Worm (Caenorhabditis elegans): Measurements from ENCODE around the gene polh-1.

The polh-1 gene

DNA sequence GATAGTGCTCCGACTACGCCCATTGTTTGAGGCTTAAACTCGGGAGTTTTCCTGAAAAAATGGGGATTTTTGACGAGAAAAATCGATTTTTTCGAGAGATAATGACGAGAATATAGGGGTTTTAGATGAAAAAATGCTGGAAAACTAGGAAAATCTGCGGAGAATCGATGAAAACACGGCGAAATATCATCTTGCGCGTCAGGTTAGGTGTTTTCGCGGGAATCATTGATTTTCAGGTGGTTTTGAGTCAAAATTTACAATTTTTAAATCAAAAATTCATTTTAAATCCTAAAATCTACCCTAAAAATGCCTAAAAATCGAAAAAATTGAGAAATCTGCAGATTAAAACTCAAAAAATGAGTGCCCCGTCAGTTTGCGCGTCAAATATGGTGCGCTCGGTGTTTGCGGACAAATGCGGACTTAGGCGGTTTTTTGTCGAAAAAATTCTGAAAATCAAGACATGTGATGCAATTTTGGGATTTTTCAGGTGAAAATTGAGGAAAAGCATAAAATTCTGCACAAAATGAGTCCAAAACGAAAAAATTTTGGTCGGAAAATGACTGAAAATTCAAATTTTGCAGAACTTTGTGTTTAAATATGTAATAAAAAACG lies 11.9 kb upstream of the polh-1 start, which contains the start of gene mboa-6:
Gene mboa-6, minus strand, starts transcription at position 51 of the 612 bp plus-strand sequence.
- TF ChIP-seq W03F9.2 (tag; optimal IDR thresholded peaks at IDR 0.05) (no peak), dao-5 (tag; optimal IDR thresholded peaks at IDR 0.05) (no peak), him-1 (tag; optimal IDR thresholded peaks at IDR 0.05) (no peak)

DNA sequence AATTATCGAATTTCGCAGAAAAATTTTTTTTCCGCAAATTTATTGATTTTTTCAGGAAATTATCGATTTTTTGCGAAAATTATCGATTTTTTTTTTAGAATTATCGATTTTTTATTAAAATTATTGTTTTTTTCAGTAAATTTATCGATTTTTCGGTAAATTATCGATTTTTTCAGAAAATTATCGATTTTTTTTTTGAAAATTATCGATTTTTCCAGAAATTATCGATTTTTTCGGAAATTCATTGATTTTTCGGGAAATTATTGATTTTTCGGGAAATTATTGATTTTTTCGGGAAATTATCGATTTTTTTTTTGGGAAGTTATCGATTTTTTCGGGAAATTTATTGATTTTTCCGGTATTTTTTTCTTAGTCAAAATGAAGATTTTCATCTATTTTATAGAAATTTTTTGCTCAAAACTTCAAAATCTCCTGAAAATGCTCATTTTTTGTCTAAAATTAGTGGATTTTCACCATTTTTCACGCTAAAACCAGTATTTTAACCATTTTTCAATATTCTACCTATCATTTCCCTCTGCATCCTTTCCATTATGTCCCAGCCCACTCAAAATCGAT lies 5.5 kb upstream of the polh-1 start:
- TF ChIP-seq him-1 (tag; optimal IDR thresholded peaks at IDR 0.05) (no peak), W03F9.2 (tag; optimal IDR thresholded peaks at IDR 0.05) (no peak), dao-5 (tag; optimal IDR thresholded peaks at IDR 0.05) (no peak)

DNA sequence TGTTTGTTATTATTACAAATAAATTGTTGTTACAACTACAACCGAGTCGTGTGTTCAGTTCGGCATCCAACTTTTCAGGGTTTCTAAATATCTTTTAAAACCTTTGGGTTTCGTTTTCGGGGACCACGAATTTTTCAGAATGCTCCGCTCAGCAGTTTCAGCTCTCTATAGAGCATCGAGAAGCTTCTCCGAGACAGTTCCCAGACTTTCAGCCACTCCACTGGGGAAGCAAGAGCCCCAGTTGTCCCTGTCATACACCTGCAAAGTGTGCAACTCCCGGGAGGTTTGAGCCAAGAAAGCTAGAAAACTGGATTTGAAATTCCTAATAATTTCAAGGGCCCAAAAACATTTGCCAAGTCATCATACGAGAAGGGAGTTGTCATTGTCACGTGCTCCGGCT lies 1.3 kb upstream of the polh-1 start, which contains the start of gene F53A3.7:
Gene F53A3.7, plus strand, starts transcription at position 139 of the 400 bp plus-strand sequence.
- TF ChIP-seq dao-5 (tag; optimal IDR thresholded peaks at IDR 0.05) = no peak
- TF ChIP-seq him-1 (tag; optimal IDR thresholded peaks at IDR 0.05) = no peak
- no peak for TF ChIP-seq W03F9.2 (tag; optimal IDR thresholded peaks at IDR 0.05)

DNA sequence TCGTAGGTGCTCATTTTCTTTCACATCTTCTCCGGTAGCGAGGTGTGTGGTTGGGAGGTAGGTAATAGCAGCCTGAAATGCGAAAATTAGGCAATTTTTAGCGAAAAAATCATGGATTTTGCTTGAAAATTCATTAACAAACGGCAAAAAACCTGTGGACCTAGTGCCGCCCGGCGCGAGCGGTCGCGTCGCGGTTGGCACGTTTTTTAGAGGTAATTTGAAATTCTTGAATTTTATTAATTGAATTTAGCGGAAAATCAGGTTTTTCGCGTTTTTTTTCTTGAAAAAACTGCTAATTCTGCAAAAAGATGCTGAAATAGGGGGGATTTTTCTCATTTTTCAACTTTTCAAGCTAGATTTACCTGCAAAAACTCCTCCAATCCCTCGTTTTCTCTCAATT lies 707 bp downstream of the polh-1 start:
- TF ChIP-seq W03F9.2 (tag; optimal IDR thresholded peaks at IDR 0.05) (no peak), dao-5 (tag; optimal IDR thresholded peaks at IDR 0.05) (no peak), him-1 (tag; optimal IDR thresholded peaks at IDR 0.05) (no peak)

DNA sequence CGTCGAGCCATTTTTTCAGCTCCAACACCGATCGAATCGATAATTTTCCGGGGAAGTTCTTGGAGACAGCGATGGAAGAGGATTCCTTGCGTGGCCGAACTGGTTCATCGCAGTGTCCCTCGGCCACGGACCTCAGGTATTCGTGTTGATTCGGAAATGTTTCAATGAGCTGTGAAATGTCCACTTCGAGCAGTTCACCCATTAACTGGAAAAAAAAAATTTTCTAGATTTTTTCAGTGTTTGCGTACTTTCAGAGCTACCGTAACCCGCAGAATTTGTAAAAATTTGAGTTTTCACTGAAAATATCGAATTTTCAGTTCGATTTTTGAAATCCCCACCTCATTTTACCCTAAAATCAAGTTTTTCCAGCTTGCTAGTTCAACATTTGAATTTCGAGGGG lies 2.2 kb downstream of the polh-1 start:
- TF ChIP-seq him-1 (tag; optimal IDR thresholded peaks at IDR 0.05) (no peak), W03F9.2 (tag; optimal IDR thresholded peaks at IDR 0.05) (no peak), dao-5 (tag; optimal IDR thresholded peaks at IDR 0.05) (no peak)

DNA sequence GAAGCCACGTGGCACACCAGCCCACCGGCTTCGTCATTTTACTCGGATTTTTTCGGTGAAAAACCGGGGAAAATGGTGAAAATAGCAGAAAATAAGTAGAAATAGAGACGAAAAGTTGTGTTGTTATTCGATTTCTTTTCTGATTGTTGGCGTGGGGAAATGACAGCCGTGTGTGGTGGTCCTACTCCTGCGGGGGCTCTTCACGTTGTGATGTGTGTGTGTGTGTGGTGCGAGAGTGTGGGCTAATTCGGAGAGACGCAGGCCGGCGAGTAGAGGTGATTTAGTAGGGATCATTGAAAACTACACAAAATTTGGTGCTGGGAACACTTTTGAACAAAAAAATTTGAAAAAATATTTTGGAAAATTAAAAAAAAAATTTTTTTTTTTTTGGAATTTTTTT lies 6.6 kb downstream of the polh-1 start, which contains the start of gene F53A3.1:
Gene F53A3.1, minus strand, starts transcription at position 150 of the 400 bp plus-strand sequence.
- TF ChIP-seq him-1 (tag; optimal IDR thresholded peaks at IDR 0.05) (no peak), dao-5 (tag; optimal IDR thresholded peaks at IDR 0.05) (no peak), W03F9.2 (tag; optimal IDR thresholded peaks at IDR 0.05) (no peak)

DNA sequence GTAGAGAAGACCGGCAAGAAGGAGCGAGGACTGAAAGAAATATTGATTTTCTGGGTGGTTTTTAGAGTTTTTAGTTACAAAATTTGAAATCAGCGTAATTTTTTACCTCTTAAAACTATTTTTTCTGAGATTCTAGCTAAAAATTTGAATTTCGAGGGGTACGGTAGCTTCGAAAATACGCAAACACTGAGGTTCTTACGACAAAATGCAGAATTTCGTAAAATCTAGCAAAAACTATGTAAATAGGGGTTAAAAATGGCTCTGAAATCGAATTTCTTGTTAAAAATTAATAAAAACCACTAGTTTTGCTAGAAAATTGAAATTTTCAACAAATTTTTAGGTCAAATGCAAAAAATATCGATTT lies 10.5 kb downstream of the polh-1 start:
- TF ChIP-seq him-1 (tag; optimal IDR thresholded peaks at IDR 0.05) (no peak), dao-5 (tag; optimal IDR thresholded peaks at IDR 0.05) (no peak), W03F9.2 (tag; optimal IDR thresholded peaks at IDR 0.05) (no peak)

DNA sequence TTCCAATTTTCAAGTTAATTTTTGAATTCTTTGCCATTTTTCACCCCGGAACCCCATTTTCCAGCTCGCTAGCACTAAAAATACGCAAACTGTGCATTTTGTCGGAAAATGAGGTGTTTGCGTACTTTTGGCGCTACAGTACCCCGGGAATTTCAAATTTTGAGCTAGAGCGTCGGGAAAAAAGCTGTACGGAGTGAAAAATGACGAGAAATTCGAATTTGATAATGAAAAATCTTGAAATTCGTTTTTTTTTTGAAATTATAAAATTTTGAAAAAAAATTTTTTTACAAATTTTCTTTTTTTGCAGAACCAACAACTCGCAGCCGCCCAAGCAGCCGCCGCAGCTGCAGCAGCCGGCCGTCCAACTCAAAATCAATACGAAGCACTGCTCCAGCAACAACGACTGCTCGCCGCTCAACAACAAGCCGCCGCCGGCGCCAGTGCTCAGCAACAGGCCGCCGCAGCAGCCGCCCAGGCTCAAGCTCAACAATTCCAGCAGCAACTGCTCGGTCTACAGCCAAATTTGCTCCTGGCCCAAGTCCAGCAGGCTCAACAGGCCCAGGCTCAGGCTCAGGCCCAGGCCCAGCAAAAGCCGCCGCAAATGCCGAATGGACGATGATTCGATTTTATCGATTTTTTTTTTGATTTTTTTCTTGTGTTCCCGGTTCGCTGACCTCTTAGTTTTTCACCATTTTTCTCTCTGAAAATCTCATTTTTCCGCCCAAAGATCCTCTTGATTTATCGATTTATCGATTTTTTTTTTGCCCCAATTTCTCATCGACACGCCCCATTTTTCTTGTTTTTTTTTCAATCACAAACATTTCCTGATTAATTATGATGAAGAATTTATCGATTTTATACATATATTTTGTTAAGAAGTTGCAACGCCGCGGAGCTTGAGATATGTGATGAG lies 11.1 kb downstream of the polh-1 start:
- TF ChIP-seq W03F9.2 (tag; optimal IDR thresholded peaks at IDR 0.05) = no peak
- TF ChIP-seq dao-5 (tag; optimal IDR thresholded peaks at IDR 0.05) = no peak
- no peak for TF ChIP-seq him-1 (tag; optimal IDR thresholded peaks at IDR 0.05)

DNA sequence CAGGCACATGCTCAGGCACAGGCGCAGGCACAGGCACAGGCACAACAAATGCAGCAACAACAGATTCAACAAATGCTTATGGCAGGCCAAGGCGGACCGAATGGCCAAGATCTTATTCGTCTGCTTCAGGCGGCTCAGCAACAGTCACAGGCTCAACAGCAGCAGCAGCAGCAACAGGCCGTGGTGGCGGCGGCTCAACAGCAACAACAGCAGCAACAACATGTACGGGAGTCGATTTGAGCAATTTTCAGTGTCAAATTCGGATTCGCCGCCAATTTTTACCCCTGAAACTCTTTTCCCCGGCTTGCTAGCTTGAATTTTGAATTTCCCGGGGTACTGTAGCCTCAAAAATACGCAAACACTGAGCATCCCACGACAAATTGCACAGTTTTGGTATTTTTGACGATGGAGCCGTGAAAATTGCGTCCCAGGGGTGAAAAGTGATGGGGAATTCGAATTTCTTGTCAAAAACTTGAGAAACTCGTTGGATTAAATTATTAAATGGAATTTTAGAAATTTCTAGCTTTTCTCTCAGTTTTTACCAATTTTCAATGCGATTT lies 12.1 kb downstream of the polh-1 start:
- no peak for TF ChIP-seq W03F9.2 (tag; optimal IDR thresholded peaks at IDR 0.05)
- TF ChIP-seq dao-5 (tag; optimal IDR thresholded peaks at IDR 0.05) = no peak

DNA sequence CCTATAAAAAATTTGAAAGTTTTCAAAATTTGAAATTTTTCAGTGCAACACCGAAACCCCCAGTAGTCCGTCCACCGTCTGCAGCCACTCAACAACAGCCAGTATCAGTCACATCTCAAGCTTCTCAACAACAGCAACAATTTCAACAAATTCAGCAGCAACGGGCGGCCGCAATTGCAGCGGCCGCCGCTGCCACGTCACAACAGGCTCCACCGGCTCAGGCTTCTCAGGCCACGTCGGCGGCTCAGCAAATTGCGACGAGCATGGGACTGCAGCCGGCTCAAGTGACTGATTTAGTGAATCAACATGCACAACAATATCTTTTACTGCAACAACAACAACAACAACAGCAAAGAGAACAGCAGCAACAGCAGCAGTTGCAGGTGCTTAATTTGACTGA lies 15.9 kb downstream of the polh-1 start:
- no peak for TF ChIP-seq W03F9.2 (tag; optimal IDR thresholded peaks at IDR 0.05)
- no peak for TF ChIP-seq him-1 (tag; optimal IDR thresholded peaks at IDR 0.05)
- no peak for TF ChIP-seq dao-5 (tag; optimal IDR thresholded peaks at IDR 0.05)

DNA sequence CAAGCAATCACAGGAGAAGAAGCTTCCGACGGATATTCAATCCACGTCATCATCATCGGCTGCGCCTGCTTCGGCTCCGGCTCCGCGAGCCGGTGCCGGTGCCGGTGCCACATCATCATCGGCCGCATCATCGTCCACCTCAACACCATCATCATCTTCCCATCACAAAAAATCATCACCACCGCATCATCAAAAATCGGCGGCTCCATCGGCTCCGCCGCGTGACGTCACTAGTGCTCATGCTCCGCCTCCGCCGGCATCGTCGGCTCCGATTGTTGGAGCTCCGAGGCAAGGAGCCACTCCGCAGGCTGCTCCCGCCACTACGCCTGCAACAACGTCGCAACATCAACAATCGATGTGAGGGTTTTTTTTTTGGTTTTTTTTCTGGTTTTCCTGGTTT lies 18.1 kb downstream of the polh-1 start:
- TF ChIP-seq him-1 (tag; optimal IDR thresholded peaks at IDR 0.05) (no peak), W03F9.2 (tag; optimal IDR thresholded peaks at IDR 0.05) (no peak), dao-5 (tag; optimal IDR thresholded peaks at IDR 0.05) (no peak)

DNA sequence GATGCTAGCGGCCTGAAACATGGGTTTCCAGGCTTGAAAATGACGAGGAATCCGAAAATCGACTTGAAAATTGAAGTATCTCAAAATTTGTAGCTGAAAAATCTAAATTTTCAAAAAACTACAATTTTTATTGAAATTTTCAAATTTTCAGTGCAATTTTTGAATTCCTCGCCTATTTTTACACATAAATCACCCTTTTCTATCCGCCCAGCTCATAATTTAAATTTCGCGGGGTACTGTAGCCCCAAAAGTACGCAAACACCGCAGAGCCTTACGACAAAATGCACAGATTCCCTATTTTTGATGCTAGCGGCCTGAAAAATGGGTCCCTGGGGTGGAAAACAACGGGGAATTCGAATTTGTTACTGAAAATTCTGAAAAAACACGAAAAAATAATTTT lies 18.6 kb downstream of the polh-1 start:
- TF ChIP-seq W03F9.2 (tag; optimal IDR thresholded peaks at IDR 0.05) (no peak), dao-5 (tag; optimal IDR thresholded peaks at IDR 0.05) (no peak), him-1 (tag; optimal IDR thresholded peaks at IDR 0.05) (no peak)

DNA sequence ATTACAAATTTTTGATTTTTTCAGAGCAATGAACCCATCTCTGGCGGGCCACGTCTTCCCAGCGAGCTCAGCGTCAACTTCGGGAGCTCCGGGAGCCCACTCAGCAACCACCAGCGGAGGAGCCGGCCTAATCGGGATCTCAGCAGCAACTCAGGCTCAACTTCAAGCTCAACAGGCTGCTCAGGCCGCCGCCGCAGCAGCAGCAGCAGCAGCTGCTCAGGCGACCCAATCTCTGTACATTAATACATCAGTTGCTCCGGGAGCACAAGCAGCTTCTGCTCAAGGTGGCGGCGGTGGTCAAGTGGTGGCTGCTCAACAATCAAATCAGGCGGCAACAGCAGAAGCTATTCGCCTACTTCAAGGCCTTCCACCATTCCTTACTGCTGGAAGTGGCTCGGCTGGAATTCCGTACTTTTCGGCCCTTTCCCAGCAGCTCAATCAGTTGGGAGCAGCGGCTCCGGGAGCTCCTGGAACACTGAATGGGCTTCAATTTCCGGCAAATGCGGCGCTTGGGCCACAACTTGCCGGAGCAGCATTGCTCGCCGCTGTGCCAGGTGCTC lies 19.3 kb downstream of the polh-1 start:
- TF ChIP-seq him-1 (tag; optimal IDR thresholded peaks at IDR 0.05) = no peak
- no peak for TF ChIP-seq W03F9.2 (tag; optimal IDR thresholded peaks at IDR 0.05)
- TF ChIP-seq dao-5 (tag; optimal IDR thresholded peaks at IDR 0.05) = no peak

All from whole organism, L4/young adult.